Fruit fly (Drosophila melanogaster): ENCODE results near the gene CG32260.

DNA sequence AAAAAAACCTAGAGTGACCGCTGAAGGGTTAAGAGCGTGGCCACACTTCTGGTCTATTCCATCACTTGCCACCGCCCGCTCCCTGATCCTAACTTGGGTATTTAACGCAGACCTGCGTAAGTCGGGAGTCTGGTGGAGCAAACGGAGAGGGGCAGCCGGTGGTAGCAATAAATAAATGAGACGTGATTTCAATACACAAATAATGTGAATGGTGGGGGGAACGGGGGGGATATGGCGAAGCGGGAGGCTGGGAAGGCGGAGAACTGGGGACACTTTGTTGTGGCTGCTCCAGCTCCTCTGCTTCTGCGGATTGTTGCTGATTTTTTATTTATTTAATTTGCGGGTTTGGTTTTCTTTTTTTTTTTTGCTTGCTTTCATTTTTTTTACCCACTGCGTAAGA, 15.7 kb downstream of the CG32260 start:
- TF ChIP-seq usp (GFP tag; optimal IDR thresholded peaks at IDR 0.05) = no peak
- no peak for TF ChIP-seq CG8478 (optimal IDR thresholded peaks at IDR 0.05)
- TF ChIP-seq Dll (optimal IDR thresholded peaks at IDR 0.05) = no peak

All from whole organism.